Worm (Caenorhabditis elegans) whole organism, late embryonic: ENCODE data around the gene F02E8.4.

Experiments
- C08G9.2 ChIP-seq: sonication (generic microtip); optimal IDR thresholded peaks from 2 replicates; lab custom pipeline; 2016; ENCODE audit warnings: mild to moderate bottlenecking, missing genetic modification characterization, moderate library complexity, missing compliant biosample characterization
- F13H6.1 ChIP-seq: sonication (generic microtip); optimal IDR thresholded peaks from 2 replicates; lab custom pipeline; 2016; ENCODE audit warnings: missing genetic modification characterization, missing compliant biosample characterization
- K02D7.2 ChIP-seq: sonication (generic microtip); optimal IDR thresholded peaks from 2 replicates; lab custom pipeline; 2017; ENCODE audit warnings: mild to moderate bottlenecking, missing genetic modification characterization, missing compliant biosample characterization
- T23F11.4 ChIP-seq: fragments of 200-800 bp; sonication (Bioruptor generic); optimal IDR thresholded peaks from 2 replicates; lab custom pipeline; 2018; ENCODE audit warnings: mild to moderate bottlenecking, missing genetic modification characterization, missing compliant biosample characterization
- ceh-14 ChIP-seq: sonication (generic microtip); optimal IDR thresholded peaks from 2 replicates; lab custom pipeline; 2016; ENCODE audit warnings: missing genotype, missing genetic modification characterization, missing compliant biosample characterization
- ceh-18 ChIP-seq: sonication (generic microtip); optimal IDR thresholded peaks from 2 replicates; lab custom pipeline; 2016; ENCODE audit warnings: missing genetic modification characterization, missing compliant biosample characterization
- ceh-34 ChIP-seq: sonication (generic microtip); optimal IDR thresholded peaks from 2 replicates; lab custom pipeline; 2016; ENCODE audit warnings: mild to moderate bottlenecking, missing genetic modification characterization, missing compliant biosample characterization
- ceh-45 ChIP-seq: fragments of 200-800 bp; sonication (Bioruptor generic); IDR thresholded peaks from 2 replicates; pipeline ENCODE4 v1.3.6; 2022; ENCODE audit warnings: missing genetic modification reagents, missing genetic modification characterization, missing compliant biosample characterization
- dmd-4 ChIP-seq: sonication (generic microtip); optimal IDR thresholded peaks from 2 replicates; lab custom pipeline; 2016; ENCODE audit warnings: borderline replicate concordance, missing genetic modification characterization, missing compliant biosample characterization
- ets-4 ChIP-seq: sonication (generic microtip); optimal IDR thresholded peaks from 2 replicates; lab custom pipeline; 2016; ENCODE audit warnings: missing genetic modification characterization, missing compliant biosample characterization
- eyg-1 ChIP-seq: sonication (generic microtip); optimal IDR thresholded peaks from 2 replicates; lab custom pipeline; 2016; ENCODE audit warnings: missing genotype, missing genetic modification characterization, missing compliant biosample characterization
- fkh-6 ChIP-seq: sonication (generic microtip); optimal IDR thresholded peaks from 2 replicates; lab custom pipeline; 2016; ENCODE audit warnings: missing genetic modification characterization, missing compliant biosample characterization
- hlh-15 ChIP-seq: sonication (generic microtip); optimal IDR thresholded peaks from 2 replicates; lab custom pipeline; 2016; ENCODE audit warnings: missing genetic modification characterization, missing compliant biosample characterization
- hlh-30 ChIP-seq: sonication (generic microtip); optimal IDR thresholded peaks from 2 replicates; lab custom pipeline; 2017; ENCODE audit warnings: antibody characterized with exemption, missing genetic modification characterization, missing compliant biosample characterization; ENCODE audit not compliant: insufficient read depth
- lin-11 ChIP-seq: fragments of 200-800 bp; sonication (Bioruptor generic); optimal IDR thresholded peaks from 2 replicates; lab custom pipeline; 2018; ENCODE audit warnings: mild to moderate bottlenecking, missing genetic modification characterization, missing compliant biosample characterization
- madf-2 ChIP-seq: sonication (generic microtip); optimal IDR thresholded peaks from 2 replicates; lab custom pipeline; 2017; ENCODE audit warnings: missing genetic modification characterization, missing compliant biosample characterization
- nfya-1 ChIP-seq: sonication (generic microtip); optimal IDR thresholded peaks from 2 replicates; lab custom pipeline; 2017; ENCODE audit warnings: missing genetic modification characterization, mild to moderate bottlenecking, missing compliant biosample characterization, antibody characterized with exemption, moderate library complexity
- nhr-11 ChIP-seq: fragments of 150-350 bp; optimal IDR thresholded peaks from 2 replicates; lab custom pipeline; 2014; ENCODE audit warnings: missing biosample characterization, missing genetic modification characterization
- odd-2 ChIP-seq: sonication (generic microtip); optimal IDR thresholded peaks from 2 replicates; lab custom pipeline; 2017; ENCODE audit warnings: antibody characterized with exemption, mild to moderate bottlenecking, missing genetic modification characterization, missing compliant biosample characterization
- pat-9 ChIP-seq: fragments of 200-800 bp; sonication (Bioruptor generic); optimal IDR thresholded peaks from 2 replicates; lab custom pipeline; 2018; ENCODE audit warnings: mild to moderate bottlenecking, missing genetic modification characterization, moderate library complexity, missing compliant biosample characterization
- pax-1 ChIP-seq: fragments of 150-350 bp; optimal IDR thresholded peaks from 2 replicates; lab custom pipeline; 2014; ENCODE audit warnings: missing biosample characterization, missing genetic modification characterization
- pha-4 ChIP-seq: fragments of 150-350 bp; optimal IDR thresholded peaks from 2 replicates; lab custom pipeline; 2018; ENCODE audit warnings: missing biosample characterization, missing genetic modification reagents, missing genetic modification characterization
- pqm-1 ChIP-seq: sonication (generic microtip); optimal IDR thresholded peaks from 2 replicates; lab custom pipeline; 2016; ENCODE audit warnings: missing genetic modification characterization, missing compliant biosample characterization
- pros-1 ChIP-seq: fragments of 150-350 bp; optimal IDR thresholded peaks from 2 replicates; lab custom pipeline; 2014; ENCODE audit warnings: missing biosample characterization, missing genetic modification reagents, missing genetic modification characterization
- ref-2 ChIP-seq: sonication (generic microtip); optimal IDR thresholded peaks from 2 replicates; lab custom pipeline; 2016; ENCODE audit warnings: missing genetic modification characterization, missing compliant biosample characterization
- rnt-1 ChIP-seq: sonication (generic microtip); optimal IDR thresholded peaks from 2 replicates; lab custom pipeline; 2016; ENCODE audit warnings: missing genetic modification characterization, missing compliant biosample characterization
- sdc-2 ChIP-seq: sonication (generic microtip); optimal IDR thresholded peaks from 2 replicates; lab custom pipeline; 2016; ENCODE audit warnings: missing genotype, missing genetic modification characterization, missing compliant biosample characterization
- tbx-2 ChIP-seq: sonication (generic microtip); optimal IDR thresholded peaks from 2 replicates; lab custom pipeline; 2016; ENCODE audit warnings: missing genetic modification characterization, missing compliant biosample characterization
- unc-3 ChIP-seq, 2 experiments: fragments of 200-800 bp in 1 of 2; sonication (Bioruptor generic) in 1 of 2; sonication (generic microtip) in 1 of 2; conservative IDR thresholded peaks in 1 of 2; optimal IDR thresholded peaks in 1 of 2; 2 replicates each; pipeline versions ENCODE4 v1.3.6 to Lab custom; 2016 to 2022; ENCODE audit warnings: missing compliant biosample characterization in 2 of 2, missing genetic modification characterization in 2 of 2, missing genetic modification reagents in 1 of 2
- unc-42 ChIP-seq: sonication (generic microtip); optimal IDR thresholded peaks from 2 replicates; lab custom pipeline; 2016; ENCODE audit warnings: missing genotype, missing genetic modification characterization, missing compliant biosample characterization
- unc-55 ChIP-seq: sonication (generic microtip); optimal IDR thresholded peaks from 2 replicates; lab custom pipeline; 2017; ENCODE audit warnings: missing biosample characterization, missing genetic modification reagents, missing genetic modification characterization
- unc-86 ChIP-seq: sonication (generic microtip); optimal IDR thresholded peaks from 2 replicates; lab custom pipeline; 2016; ENCODE audit warnings: missing genetic modification characterization, missing compliant biosample characterization
- zip-5 ChIP-seq: sonication (generic microtip); optimal IDR thresholded peaks from 2 replicates; lab custom pipeline; 2016; ENCODE audit warnings: missing genetic modification characterization, missing compliant biosample characterization
- ztf-16 ChIP-seq: sonication (generic microtip); optimal IDR thresholded peaks from 2 replicates; lab custom pipeline; 2017; ENCODE audit warnings: missing genetic modification characterization, missing compliant biosample characterization

Gene F02E8.4

DNA sequence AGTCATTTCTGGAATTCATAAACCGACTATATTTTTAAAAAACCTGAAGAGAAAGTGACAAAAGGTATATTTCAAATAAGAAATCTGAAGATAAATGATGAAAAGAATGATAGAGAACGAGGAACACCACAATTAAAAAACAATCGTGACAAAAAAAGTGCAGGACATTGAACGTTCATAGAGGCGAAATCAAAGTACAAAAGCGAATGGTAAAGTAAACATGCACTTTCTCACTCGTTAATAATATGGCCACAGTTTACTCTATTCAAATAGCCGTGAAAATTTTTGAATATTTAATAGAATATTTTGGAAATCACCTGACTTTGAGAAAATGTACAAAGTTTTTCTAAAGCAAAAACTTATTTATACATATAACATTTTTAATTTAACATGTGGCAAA lies 38.3 kb downstream of the F02E8.4 start, which contains the start of gene F46H6.5:
Gene F46H6.5 (minus strand): TSS at position 10 of the 400 bp plus-strand sequence.
- TF ChIP-seq ceh-45 (GFP tag; lab: Robert Waterston, UW) (no peak), hlh-15 (tag; lab: Kevin White, UChicago) (no peak), ref-2 (tag; lab: Kevin White, UChicago) (no peak), dmd-4 (no peak), fkh-6 (tag; lab: Kevin White, UChicago) (no peak), madf-2 (no peak), F13H6.1 (tag; lab: Kevin White, UChicago) (no peak), sdc-2 (tag; lab: Kevin White, UChicago) (no peak), ztf-16 (no peak), odd-2 (tag; lab: Kevin White, UChicago) (no peak), hlh-30 (no peak), ceh-34 (tag; lab: Kevin White, UChicago) (no peak), pax-1 (tag; lab: Kevin White, UChicago) (no peak), eyg-1 (tag; lab: Kevin White, UChicago) (no peak)

ce11 chrX:4493439-4494006 lies 39.6 kb downstream of the F02E8.4 start:
- TF ChIP-seq unc-42 (tag; lab: Kevin White, UChicago), result peak; percentile 60
- TF ChIP-seq nfya-1 (tag; lab: Kevin White, UChicago), result no peak
- no peak for TF ChIP-seq eyg-1 (tag; lab: Kevin White, UChicago)
- TF ChIP-seq odd-2 (tag; lab: Kevin White, UChicago), result no peak

DNA sequence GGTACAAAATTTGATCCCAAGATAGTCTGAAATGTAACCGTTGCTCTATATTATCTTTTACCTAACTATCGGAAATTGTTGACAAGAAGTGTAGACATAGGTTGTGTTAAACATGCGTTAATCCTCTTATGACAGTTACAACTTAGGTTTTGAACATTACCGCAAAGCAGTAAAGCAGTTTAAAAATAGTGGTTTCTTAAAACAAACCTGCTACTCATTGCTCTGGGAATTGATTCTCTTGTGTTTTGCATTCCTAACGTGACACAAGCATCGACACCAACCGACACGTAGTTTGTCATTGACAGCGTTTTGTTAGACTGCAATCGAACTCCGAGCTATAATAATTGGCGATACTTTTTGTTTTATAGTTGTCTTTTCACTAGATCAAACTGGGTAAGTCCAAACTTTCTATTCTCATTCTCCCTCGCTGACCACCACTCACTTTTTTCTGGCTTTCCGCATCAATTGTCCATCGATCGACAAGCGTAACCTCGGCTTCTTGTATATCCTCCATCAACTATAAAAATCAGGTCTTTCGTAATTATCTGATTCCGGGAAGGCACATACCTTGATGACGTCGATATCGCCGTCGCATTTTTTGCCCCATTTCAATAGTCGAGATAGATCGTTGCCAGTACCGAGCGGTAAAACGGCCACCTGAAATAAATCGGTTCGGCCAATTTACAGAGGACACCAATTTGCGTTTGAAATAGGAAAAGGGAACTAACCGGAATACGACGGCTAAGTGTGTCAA lies 42.1 kb downstream of the F02E8.4 start:
- TF ChIP-seq pros-1 (tag; lab: Kevin White, UChicago), result no peak
- TF ChIP-seq pat-9 (tag; lab: Kevin White, UChicago), result no peak
- no peak for TF ChIP-seq ztf-16
- TF ChIP-seq ceh-18 (tag; lab: Kevin White, UChicago), result no peak
- TF ChIP-seq pha-4 (tag; lab: Kevin White, UChicago), result no peak
- no peak for TF ChIP-seq tbx-2 (tag; lab: Kevin White, UChicago)
- TF ChIP-seq T23F11.4 (GFP tag; lab: Kevin White, UChicago), result no peak
- TF ChIP-seq nhr-11 (tag; lab: Kevin White, UChicago), result no peak

- TF ChIP-seq nhr-11 (tag; lab: Kevin White, UChicago) (no peak), pqm-1 (tag; lab: Kevin White, UChicago) (no peak), hlh-30 (no peak), fkh-6 (tag; lab: Kevin White, UChicago) (no peak), madf-2 (no peak), ref-2 (tag; lab: Kevin White, UChicago) (no peak)
These were observed 44.2 kb downstream of the F02E8.4 start for ce11 chrX:4498078-4498477.

DNA sequence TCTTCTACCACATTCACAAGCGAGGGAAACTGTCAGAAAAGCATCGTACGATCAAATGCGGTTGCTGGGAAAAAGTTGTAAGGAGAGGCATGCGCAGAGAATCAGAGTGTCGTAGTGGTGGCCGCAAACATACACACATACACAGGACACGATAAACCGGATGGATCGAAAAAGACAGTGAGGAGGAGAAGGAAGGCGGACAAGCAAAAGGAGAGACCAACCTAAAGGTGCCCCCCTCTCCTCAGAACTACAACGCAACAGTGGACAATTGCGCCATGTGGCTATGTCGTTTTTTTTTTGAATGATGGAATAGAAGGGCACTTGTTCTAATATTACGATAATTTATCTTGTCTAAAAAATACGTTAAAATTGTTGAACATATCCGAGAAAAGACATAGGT lies 44.6 kb downstream of the F02E8.4 start:
- TF ChIP-seq unc-42 (tag; lab: Kevin White, UChicago) (no peak), sdc-2 (tag; lab: Kevin White, UChicago) (peak; percentile 4), rnt-1 (tag; lab: Kevin White, UChicago) (peak; percentile 16), C08G9.2 (tag; lab: Kevin White, UChicago) (peak; percentile 21), unc-86 (no peak)

- TF ChIP-seq fkh-6 (tag; lab: Kevin White, UChicago), result no peak
- no peak for TF ChIP-seq dmd-4
- no peak for TF ChIP-seq K02D7.2 (tag; lab: Kevin White, UChicago)
- no peak for TF ChIP-seq sdc-2 (tag; lab: Kevin White, UChicago)
- no peak for TF ChIP-seq C08G9.2 (tag; lab: Kevin White, UChicago)
- TF ChIP-seq pax-1 (tag; lab: Kevin White, UChicago), result no peak
- no peak for TF ChIP-seq unc-3 (GFP tag; conservative IDR thresholded peaks at IDR 0.05; lab: Robert Waterston, UW)
- TF ChIP-seq unc-3 (tag; optimal IDR thresholded peaks at IDR 0.05; lab: Kevin White, UChicago), result no peak
- no peak for TF ChIP-seq lin-11 (tag; lab: Kevin White, UChicago)
- no peak for TF ChIP-seq madf-2
- no peak for TF ChIP-seq ceh-14
- no peak for TF ChIP-seq unc-42 (tag; lab: Kevin White, UChicago)
- TF ChIP-seq ets-4 (tag; lab: Kevin White, UChicago), result no peak
- no peak for TF ChIP-seq zip-5 (tag; lab: Kevin White, UChicago)
- TF ChIP-seq unc-55 (GFP tag; lab: Kevin White, UChicago), result no peak
- TF ChIP-seq, all 69 proteins: peak for 0
These were observed 46.6 kb downstream of the F02E8.4 start for ce11 chrX:4500499-4500898.
